Worm (Caenorhabditis elegans) whole organism, L4 larva: Measurements from ENCODE around the gene clec-218.

ENCODE experiments used
- nhr-25 ChIP-seq: sonication (generic microtip); optimal IDR thresholded peaks from 2 replicates; lab custom pipeline; 2017; ENCODE audit warnings: missing genetic modification characterization, mild to moderate bottlenecking, missing compliant biosample characterization, antibody characterized with exemption, moderate library complexity, borderline replicate concordance; ENCODE audit not compliant: insufficient read depth
- unc-39 ChIP-seq: sonication (generic microtip); optimal IDR thresholded peaks from 2 replicates; lab custom pipeline; 2017; ENCODE audit warnings: missing biosample characterization, missing genetic modification characterization

- TF ChIP-seq unc-39 (tag; lab: Kevin White, UChicago) (no peak), nhr-25 (tag; lab: Kevin White, UChicago) (no peak)
Measured at ce11 chrV:8299191-8299854, 8.4 kb upstream of the clec-218 start, which contains the start of gene W02D7.5.
